Worm (Caenorhabditis elegans) whole organism, L3 larva: ENCODE data around the gene frpr-17.

Source experiments
- ZK546.5 ChIP-seq: sonication (generic microtip); optimal IDR thresholded peaks from 2 replicates; lab custom pipeline; 2017; ENCODE audit warnings: missing biosample characterization, missing genetic modification characterization
- ceh-28 ChIP-seq: fragments of 150-350 bp; optimal IDR thresholded peaks from 2 replicates; lab custom pipeline; 2014; ENCODE audit warnings: missing biosample characterization, missing genetic modification reagents, missing genetic modification characterization
- ceh-82 ChIP-seq: fragments of 150-350 bp; optimal IDR thresholded peaks from 2 replicates; lab custom pipeline; 2014; ENCODE audit warnings: missing biosample characterization, missing genetic modification characterization
- egl-27 ChIP-seq: sonication (generic microtip); optimal IDR thresholded peaks from 4 replicates; lab custom pipeline; 2017; ENCODE audit warnings: missing biosample characterization, missing genetic modification reagents, missing genetic modification characterization
- egl-5 ChIP-seq: fragments of 150-350 bp; optimal IDR thresholded peaks from 2 replicates; lab custom pipeline; 2017; ENCODE audit warnings: missing biosample characterization, missing genetic modification reagents, missing genetic modification characterization, inconsistent platforms
- elt-2 ChIP-seq: sonication (generic microtip); optimal IDR thresholded peaks from 2 replicates; lab custom pipeline; 2016; ENCODE audit warnings: missing genetic modification reagents, mild to moderate bottlenecking, missing genetic modification characterization, missing compliant biosample characterization
- elt-3 ChIP-seq, 3 experiments: fragments of 150-350 bp in 1 of 3; sonication (generic microtip) in 2 of 3; optimal IDR thresholded peaks; 2 replicates in 2 of 3; 4 replicates in 1 of 3; lab custom pipeline; 2014 to 2017; ENCODE audit warnings: missing biosample characterization in 3 of 3, missing genetic modification characterization in 3 of 3
- fkh-2 ChIP-seq: fragments of 150-350 bp; optimal IDR thresholded peaks from 2 replicates; lab custom pipeline; 2014; ENCODE audit warnings: missing biosample characterization, missing genetic modification reagents, missing genetic modification characterization
- fos-1 ChIP-seq: fragments of 150-350 bp; optimal IDR thresholded peaks from 2 replicates; lab custom pipeline; 2014; ENCODE audit warnings: missing biosample characterization, missing genetic modification characterization
- hmg-11 ChIP-seq: sonication (generic microtip); optimal IDR thresholded peaks from 2 replicates; lab custom pipeline; 2016; ENCODE audit warnings: missing genetic modification characterization, missing compliant biosample characterization
- jun-1 ChIP-seq: fragments of 150-350 bp; optimal IDR thresholded peaks from 2 replicates; lab custom pipeline; 2014; ENCODE audit warnings: missing biosample characterization, missing genetic modification reagents, missing genetic modification characterization
- lin-15B ChIP-seq: fragments of 150-350 bp; optimal IDR thresholded peaks from 2 replicates; lab custom pipeline; 2014; ENCODE audit warnings: missing biosample characterization, missing genetic modification characterization
- lin-39 ChIP-seq: fragments of 150-350 bp; optimal IDR thresholded peaks from 2 replicates; lab custom pipeline; 2018; ENCODE audit warnings: missing biosample characterization, missing genetic modification reagents, missing genetic modification characterization
- mml-1 ChIP-seq: fragments of 150-350 bp; sonication (generic microtip); optimal IDR thresholded peaks from 3 replicates; lab custom pipeline; 2014; ENCODE audit warnings: missing biosample characterization, missing genetic modification characterization
- nfya-1 ChIP-seq: sonication (generic microtip); optimal IDR thresholded peaks from 2 replicates; lab custom pipeline; 2017; ENCODE audit warnings: missing genetic modification characterization, mild to moderate bottlenecking, missing compliant biosample characterization, antibody characterized with exemption, moderate library complexity; ENCODE audit not compliant: insufficient read depth
- nhr-25 ChIP-seq: sonication (generic microtip); optimal IDR thresholded peaks from 2 replicates; lab custom pipeline; 2017; ENCODE audit warnings: missing biosample characterization, missing genetic modification characterization
- nhr-28 ChIP-seq: fragments of 150-350 bp; optimal IDR thresholded peaks from 2 replicates; lab custom pipeline; 2014; ENCODE audit warnings: missing biosample characterization, missing genetic modification characterization
- nhr-43 ChIP-seq: sonication (generic microtip); optimal IDR thresholded peaks from 2 replicates; lab custom pipeline; 2016; ENCODE audit warnings: mild to moderate bottlenecking, missing genetic modification characterization, missing compliant biosample characterization; ENCODE audit not compliant: poor library complexity, severe bottlenecking
- nhr-76 ChIP-seq: fragments of 150-350 bp; sonication (generic microtip); optimal IDR thresholded peaks from 5 replicates; lab custom pipeline; 2014; ENCODE audit warnings: missing biosample characterization, missing genetic modification characterization
- nhr-77 ChIP-seq: fragments of 150-350 bp; optimal IDR thresholded peaks from 2 replicates; lab custom pipeline; 2014; ENCODE audit warnings: missing biosample characterization, missing genetic modification characterization
- pqm-1 ChIP-seq: fragments of 150-350 bp; optimal IDR thresholded peaks from 2 replicates; lab custom pipeline; 2017; ENCODE audit warnings: missing biosample characterization, missing genetic modification characterization, inconsistent platforms
- skn-1 ChIP-seq: fragments of 150-350 bp; optimal IDR thresholded peaks from 2 replicates; lab custom pipeline; 2014; ENCODE audit warnings: missing biosample characterization, missing genetic modification characterization
- snpc-4 ChIP-seq: fragments of 150-350 bp; optimal IDR thresholded peaks from 2 replicates; lab custom pipeline; 2014; ENCODE audit warnings: missing biosample characterization, missing genetic modification characterization
- tbx-2 ChIP-seq: sonication (generic microtip); optimal IDR thresholded peaks from 2 replicates; lab custom pipeline; 2016; ENCODE audit warnings: mild to moderate bottlenecking, missing genetic modification characterization, missing compliant biosample characterization
- unc-62 ChIP-seq: fragments of 150-350 bp; sonication (generic microtip); optimal IDR thresholded peaks from 4 replicates; lab custom pipeline; 2014; ENCODE audit warnings: missing biosample characterization, missing genetic modification reagents, missing genetic modification characterization
- zag-1 ChIP-seq: fragments of 150-350 bp; optimal IDR thresholded peaks from 2 replicates; lab custom pipeline; 2014; ENCODE audit warnings: missing biosample characterization, missing genetic modification characterization
- ztf-11 ChIP-seq: fragments of 150-350 bp; optimal IDR thresholded peaks from 2 replicates; lab custom pipeline; 2014; ENCODE audit warnings: missing biosample characterization, missing genetic modification characterization

frpr-17 gene

DNA sequence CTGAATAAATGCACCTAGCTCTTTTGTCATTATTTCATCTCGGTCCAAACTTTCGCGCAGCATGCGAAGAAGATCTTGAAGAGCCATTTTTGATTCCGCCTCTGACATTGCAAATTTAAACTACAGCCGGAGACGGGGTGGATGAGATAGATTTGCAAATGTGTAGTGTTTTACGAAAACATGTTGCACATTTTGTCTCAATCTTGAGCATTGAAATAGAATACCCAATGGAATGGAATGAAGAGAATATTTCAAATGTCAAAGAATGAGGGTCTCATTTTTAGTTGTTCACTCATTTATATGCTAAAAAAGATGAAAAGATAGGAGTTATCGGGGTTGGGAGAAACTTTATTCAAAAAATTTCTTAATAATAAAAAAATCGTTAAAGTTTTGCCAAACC lies 49.5 kb downstream of the frpr-17 start, which contains the start of gene Y66C5A.1:
Y66C5A.1 (minus strand) TSS at position 101 of the 400 bp plus-strand sequence.
- TF ChIP-seq lin-39 (tag; lab: Kevin White, UChicago) (no peak), fkh-2 (no peak), elt-3 (tag; optimal IDR thresholded peaks at IDR 0.05; lab: Kevin White, UChicago) (no peak), egl-5 (tag; lab: Kevin White, UChicago) (no peak), zag-1 (tag; lab: Kevin White, UChicago) (no peak), egl-27 (tag; lab: Kevin White, UChicago) (no peak), hmg-11 (tag; lab: Kevin White, UChicago) (no peak), mml-1 (tag; lab: Kevin White, UChicago) (no peak), nhr-77 (tag; lab: Kevin White, UChicago) (no peak), nhr-28 (tag; lab: Kevin White, UChicago) (no peak), nhr-25 (tag; lab: Kevin White, UChicago) (no peak), fos-1 (tag; lab: Kevin White, UChicago) (no peak)

DNA sequence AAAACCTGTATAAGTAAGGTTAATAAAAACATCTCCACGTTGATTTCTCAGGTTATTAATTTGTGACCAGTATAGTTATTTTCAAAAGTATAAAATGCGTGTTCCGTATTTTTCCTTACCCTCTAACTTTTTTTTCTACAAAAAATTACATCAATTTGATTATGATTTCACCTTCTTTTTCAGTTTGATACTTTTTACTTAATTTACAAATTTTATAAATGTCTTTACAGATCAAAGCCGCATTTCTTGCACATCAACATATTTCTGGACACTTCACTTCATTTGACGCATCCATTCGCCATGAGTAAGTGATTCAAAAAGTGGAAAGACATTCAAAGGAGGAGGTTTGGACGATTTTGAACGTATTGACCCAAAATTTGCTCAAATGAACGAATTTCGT lies 54.5 kb downstream of the frpr-17 start, which contains the start of gene Y66C5A.2:
Y66C5A.2 (plus strand) TSS at position 301 of the 400 bp plus-strand sequence.
- TF ChIP-seq ceh-82 (no peak), nhr-25 (tag; lab: Kevin White, UChicago) (no peak), pqm-1 (tag; lab: Kevin White, UChicago) (no peak), nhr-76 (tag; lab: Kevin White, UChicago) (no peak), ZK546.5 (no peak), tbx-2 (tag; lab: Kevin White, UChicago) (no peak), unc-62 (GFP tag; lab: Kevin White, UChicago) (no peak), elt-2 (tag; lab: Kevin White, UChicago) (no peak), nhr-43 (tag; lab: Kevin White, UChicago) (no peak), egl-5 (tag; lab: Kevin White, UChicago) (no peak), elt-3 (tag; optimal IDR thresholded peaks at IDR 0.05; lab: Kevin White, UChicago) (no peak), jun-1 (tag; lab: Kevin White, UChicago) (no peak), lin-15B (tag; lab: Kevin White, UChicago) (no peak), snpc-4 (no peak), skn-1 (tag; lab: Kevin White, UChicago) (no peak), nfya-1 (tag; lab: Kevin White, UChicago) (no peak), nhr-28 (tag; lab: Kevin White, UChicago) (no peak), ceh-28 (tag; lab: Kevin White, UChicago) (no peak), ztf-11 (tag; lab: Kevin White, UChicago) (no peak)
- TF ChIP-seq, all 47 proteins: peak for 0
